Fruit fly (Drosophila melanogaster) whole organism, embryonic: Measurements from ENCODE around the gene wb.

Source experiments
- Abd-B ChIP-seq: fragments of 200-800 bp; sonication (Bioruptor generic); optimal IDR thresholded peaks from 2 replicates; lab custom pipeline; 2018; ENCODE audit warnings: missing biosample characterization, mild to moderate bottlenecking, missing genetic modification characterization, moderate library complexity
- Asciz ChIP-seq: fragments of 200-800 bp; sonication (Bioruptor generic); optimal IDR thresholded peaks from 2 replicates; lab custom pipeline; 2017; ENCODE audit warnings: missing biosample characterization, mild to moderate bottlenecking, missing genetic modification characterization, missing genetic modification reagents
- Atf6 ChIP-seq: fragments of 200-800 bp; sonication (Bioruptor generic); IDR thresholded peaks from 2 replicates; pipeline ENCODE4 v1.3.6; 2022; ENCODE audit warnings: missing biosample characterization, missing genetic modification characterization
- Bgb ChIP-seq: fragments of 200-800 bp; sonication (Bioruptor generic); IDR thresholded peaks from 2 replicates; pipeline ENCODE4 v1.3.6; 2022; ENCODE audit warnings: missing biosample characterization, missing genetic modification characterization; ENCODE audit not compliant: partially characterized antibody
- CG11723 ChIP-seq: fragments of 200-800 bp; sonication (Bioruptor generic); optimal IDR thresholded peaks from 2 replicates; lab custom pipeline; 2017; ENCODE audit warnings: missing biosample characterization, mild to moderate bottlenecking, missing genetic modification characterization
- CG12071 ChIP-seq: fragments of 200-800 bp; sonication (Bioruptor generic); optimal IDR thresholded peaks from 3 replicates; lab custom pipeline; 2018; ENCODE audit warnings: missing biosample characterization, mild to moderate bottlenecking, missing genetic modification characterization
- CG1233 ChIP-seq: fragments of 200-800 bp; sonication (Bioruptor generic); optimal IDR thresholded peaks from 4 replicates; lab custom pipeline; 2018; ENCODE audit warnings: missing biosample characterization, mild to moderate bottlenecking, missing genetic modification characterization
- CG13296 ChIP-seq: fragments of 200-800 bp; sonication (Bioruptor generic); optimal IDR thresholded peaks from 3 replicates; lab custom pipeline; 2018; ENCODE audit warnings: missing biosample characterization, mild to moderate bottlenecking, missing genetic modification characterization
- CG14014 ChIP-seq: fragments of 200-800 bp; sonication (Bioruptor generic); IDR thresholded peaks from 2 replicates; pipeline ENCODE4 v1.3.6; 2022; ENCODE audit warnings: missing biosample characterization, missing genetic modification characterization
- CG14050 ChIP-seq: fragments of 200-800 bp; sonication (Bioruptor generic); IDR thresholded peaks from 3 replicates; pipeline ENCODE4 v1.3.6; 2022; ENCODE audit warnings: missing biosample characterization, missing genetic modification characterization
- CG2120 ChIP-seq: fragments of 200-800 bp; sonication (Bioruptor generic); optimal IDR thresholded peaks from 3 replicates; lab custom pipeline; 2016; ENCODE audit warnings: missing biosample characterization, missing genetic modification characterization
- CG4328 ChIP-seq: fragments of 200-800 bp; sonication (Bioruptor generic); optimal IDR thresholded peaks from 3 replicates; lab custom pipeline; 2017; ENCODE audit warnings: missing biosample characterization, missing genetic modification reagents, missing genetic modification characterization
- CG4707 ChIP-seq: fragments of 200-800 bp; sonication (Bioruptor generic); optimal IDR thresholded peaks from 2 replicates; lab custom pipeline; 2018; ENCODE audit warnings: missing biosample characterization, mild to moderate bottlenecking, missing genetic modification characterization, moderate library complexity
- CG6791 ChIP-seq: fragments of 200-800 bp; sonication (Bioruptor generic); IDR thresholded peaks from 3 replicates; pipeline ENCODE4 v1.3.6; 2022; ENCODE audit warnings: missing biosample characterization, missing genetic modification characterization; ENCODE audit not compliant: partially characterized antibody
- CG8089 ChIP-seq: fragments of 200-800 bp; sonication (Bioruptor generic); optimal IDR thresholded peaks from 3 replicates; lab custom pipeline; 2016; ENCODE audit warnings: missing biosample characterization, missing genetic modification characterization
- CG8765 ChIP-seq: fragments of 200-800 bp; sonication (Bioruptor generic); IDR thresholded peaks from 2 replicates; pipeline ENCODE4 v1.3.6; 2022; ENCODE audit warnings: missing biosample characterization, missing genetic modification characterization
- CG9727 ChIP-seq: fragments of 200-800 bp; sonication (Bioruptor generic); optimal IDR thresholded peaks from 3 replicates; lab custom pipeline; 2017; ENCODE audit warnings: missing biosample characterization, mild to moderate bottlenecking, missing genetic modification characterization
- Camta ChIP-seq: fragments of 200-800 bp; sonication (Bioruptor generic); optimal IDR thresholded peaks from 2 replicates; lab custom pipeline; 2016; ENCODE audit warnings: missing biosample characterization, missing genetic modification characterization
- Chrac-16 ChIP-seq: fragments of 200-800 bp; sonication (Bioruptor generic); optimal IDR thresholded peaks from 3 replicates; lab custom pipeline; 2016; ENCODE audit warnings: missing biosample characterization, missing genetic modification characterization
- Dad ChIP-seq: fragments of 200-800 bp; sonication (Bioruptor generic); optimal IDR thresholded peaks from 3 replicates; lab custom pipeline; 2016; ENCODE audit warnings: missing biosample characterization, missing genetic modification characterization
- Dbx ChIP-seq: fragments of 200-800 bp; sonication (Bioruptor generic); IDR thresholded peaks from 3 replicates; pipeline ENCODE4 v1.3.6; 2022; ENCODE audit warnings: missing biosample characterization, missing genetic modification characterization
- Dip2 ChIP-seq: fragments of 200-800 bp; sonication (Bioruptor generic); IDR thresholded peaks from 2 replicates; pipeline ENCODE4 v1.3.6; 2022; ENCODE audit warnings: missing biosample characterization, missing genetic modification characterization
- Drgx ChIP-seq: fragments of 200-800 bp; sonication (Bioruptor generic); IDR thresholded peaks from 2 replicates; pipeline ENCODE4 v1.3.6; 2022; ENCODE audit warnings: missing biosample characterization, missing genetic modification characterization
- Fer3 ChIP-seq: fragments of 200-800 bp; sonication (Bioruptor generic); optimal IDR thresholded peaks from 2 replicates; lab custom pipeline; 2018; ENCODE audit warnings: missing biosample characterization, mild to moderate bottlenecking, missing genetic modification characterization, moderate library complexity
- Kr ChIP-seq: fragments of 200-800 bp; sonication (Bioruptor generic); optimal IDR thresholded peaks from 2 replicates; lab custom pipeline; 2017; ENCODE audit warnings: missing biosample characterization, mild to moderate bottlenecking, missing genetic modification characterization
- Mad ChIP-seq: fragments of 200-800 bp; sonication (Bioruptor generic); optimal IDR thresholded peaks from 2 replicates; lab custom pipeline; 2016; ENCODE audit warnings: missing biosample characterization, missing genetic modification characterization
- NC2α ChIP-seq: fragments of 200-800 bp; sonication (Bioruptor generic); optimal IDR thresholded peaks from 2 replicates; lab custom pipeline; 2016; ENCODE audit warnings: missing biosample characterization, missing genetic modification characterization
- Nf-YC ChIP-seq: fragments of 200-800 bp; optimal IDR thresholded peaks from 3 replicates; lab custom pipeline; 2019; ENCODE audit warnings: missing biosample characterization, mild to moderate bottlenecking, missing genetic modification characterization, moderate library complexity
- Optix ChIP-seq: fragments of 200-800 bp; sonication (Bioruptor generic); IDR thresholded peaks from 3 replicates; pipeline ENCODE4 v1.3.6; 2022; ENCODE audit warnings: missing biosample characterization, missing genetic modification characterization
- Spps ChIP-seq: fragments of 200-800 bp; sonication (Bioruptor generic); optimal IDR thresholded peaks from 2 replicates; lab custom pipeline; 2018; ENCODE audit warnings: missing biosample characterization, mild to moderate bottlenecking, missing genetic modification characterization
- amos ChIP-seq: fragments of 200-800 bp; sonication (Bioruptor generic); IDR thresholded peaks from 2 replicates; pipeline ENCODE4 v1.3.6; 2022; ENCODE audit warnings: missing biosample characterization, missing genetic modification characterization; ENCODE audit not compliant: partially characterized antibody
- caup ChIP-seq: fragments of 200-800 bp; sonication (Bioruptor generic); optimal IDR thresholded peaks from 3 replicates; lab custom pipeline; 2017; ENCODE audit warnings: missing biosample characterization, mild to moderate bottlenecking, missing genetic modification characterization, moderate library complexity; ENCODE audit not compliant: severe bottlenecking
- dimm ChIP-seq: fragments of 200-800 bp; sonication (Bioruptor generic); IDR thresholded peaks from 2 replicates; pipeline ENCODE4 v1.3.6; 2022; ENCODE audit warnings: missing biosample characterization, missing genetic modification characterization
- dmrt99B ChIP-seq: fragments of 200-800 bp; sonication (Bioruptor generic); optimal IDR thresholded peaks from 2 replicates; lab custom pipeline; 2018; ENCODE audit warnings: missing biosample characterization, mild to moderate bottlenecking, missing genetic modification characterization, moderate library complexity
- fd3F ChIP-seq: fragments of 200-800 bp; sonication (Bioruptor generic); optimal IDR thresholded peaks from 2 replicates; lab custom pipeline; 2018; ENCODE audit warnings: missing biosample characterization, mild to moderate bottlenecking, missing genetic modification characterization, moderate library complexity
- gcm ChIP-seq: fragments of 200-800 bp; sonication (Bioruptor generic); optimal IDR thresholded peaks from 2 replicates; lab custom pipeline; 2019; ENCODE audit warnings: missing biosample characterization, mild to moderate bottlenecking, missing genetic modification characterization, moderate library complexity
- gem ChIP-seq: fragments of 200-800 bp; sonication (Bioruptor generic); optimal IDR thresholded peaks from 2 replicates; lab custom pipeline; 2019; ENCODE audit warnings: missing biosample characterization, mild to moderate bottlenecking, missing genetic modification characterization, moderate library complexity
- jigr1 ChIP-seq: fragments of 200-800 bp; sonication (Bioruptor generic); IDR thresholded peaks from 3 replicates; pipeline ENCODE4 v1.3.6; 2022; ENCODE audit warnings: missing biosample characterization, missing genetic modification characterization
- klu ChIP-seq: fragments of 200-800 bp; sonication (Bioruptor generic); IDR thresholded peaks from 2 replicates; pipeline ENCODE4 v1.3.6; 2022; ENCODE audit warnings: missing biosample characterization, missing genetic modification characterization
- lov ChIP-seq, 2 experiments: fragments of 200-800 bp in 1 of 2; fragments of >200 bp in 1 of 2; sonication (Bioruptor generic) in 1 of 2; IDR thresholded peaks in 1 of 2; optimal IDR thresholded peaks in 1 of 2; 2 replicates in 1 of 2; 3 replicates in 1 of 2; pipeline versions ENCODE4 v1.3.6 to Lab custom; 2017 to 2022; ENCODE audit warnings: missing biosample characterization in 1 of 2, missing genetic modification characterization in 1 of 2
- nau ChIP-seq: fragments of 200-800 bp; sonication (Bioruptor generic); optimal IDR thresholded peaks from 3 replicates; lab custom pipeline; 2017; ENCODE audit warnings: missing biosample characterization, mild to moderate bottlenecking, missing genetic modification characterization, missing genetic modification reagents
- nerfin-2 ChIP-seq: fragments of 200-800 bp; sonication (Bioruptor generic); IDR thresholded peaks from 2 replicates; pipeline ENCODE4 v1.3.6; 2022; ENCODE audit warnings: missing biosample characterization, missing genetic modification characterization; ENCODE audit not compliant: partially characterized antibody
- p53 ChIP-seq: fragments of 200-800 bp; sonication (Bioruptor generic); optimal IDR thresholded peaks from 2 replicates; lab custom pipeline; 2016; ENCODE audit warnings: missing biosample characterization, missing genetic modification characterization
- peb ChIP-seq: fragments of 200-800 bp; sonication (Bioruptor generic); IDR thresholded peaks from 2 replicates; pipeline ENCODE4 v1.3.6; 2022; ENCODE audit warnings: missing biosample characterization, missing genetic modification characterization
- slou ChIP-seq: fragments of 200-800 bp; sonication (Bioruptor generic); optimal IDR thresholded peaks from 3 replicates; lab custom pipeline; 2016; ENCODE audit warnings: missing biosample characterization, missing genetic modification characterization
- slp2 ChIP-seq: fragments of 200-800 bp; sonication (Bioruptor generic); optimal IDR thresholded peaks from 2 replicates; lab custom pipeline; 2016; ENCODE audit warnings: missing biosample characterization, missing genetic modification characterization
- so ChIP-seq: fragments of 200-800 bp; sonication (Bioruptor generic); IDR thresholded peaks from 3 replicates; pipeline ENCODE4 v1.3.6; 2022; ENCODE audit warnings: missing biosample characterization, missing genetic modification characterization
- z ChIP-seq: fragments of 200-800 bp; sonication (Bioruptor generic); IDR thresholded peaks from 3 replicates; pipeline ENCODE4 v1.3.6; 2022; ENCODE audit warnings: missing biosample characterization, missing genetic modification characterization

wb gene

DNA sequence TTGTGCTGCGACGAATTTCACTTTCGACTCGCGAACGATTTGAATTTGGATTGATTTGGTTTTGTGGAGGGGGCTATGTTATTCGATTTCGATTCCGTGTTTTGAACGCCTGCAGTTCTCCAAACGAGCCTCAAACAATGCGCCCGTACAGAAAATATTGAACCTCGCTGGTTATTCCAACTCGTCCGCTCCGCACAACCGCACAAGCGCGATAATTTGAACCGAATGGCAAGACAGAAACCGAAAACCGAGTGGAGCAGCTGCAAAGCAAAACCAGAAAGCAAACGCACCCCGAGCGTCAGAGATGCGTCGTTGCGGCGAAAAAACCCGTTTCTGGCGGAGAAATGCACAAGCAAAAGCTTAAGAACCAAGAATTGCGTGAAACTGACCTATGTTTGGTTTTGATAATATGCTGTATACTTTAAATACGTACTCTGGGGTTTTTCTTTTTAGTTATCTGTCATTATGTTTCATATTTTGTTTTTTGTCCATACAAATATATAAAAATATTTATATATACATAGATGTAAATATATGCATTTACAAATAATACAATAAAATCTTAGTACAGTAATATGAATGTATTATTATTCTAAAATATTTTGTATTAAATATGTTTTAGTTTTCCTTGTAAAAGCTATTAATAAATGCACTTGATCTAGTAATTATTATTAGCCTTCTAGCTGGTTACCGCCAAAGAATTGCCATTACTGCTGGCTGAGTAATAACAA lies 28.8 kb upstream of the wb start, which contains the start of gene Dyrk2 (continued):
- TF ChIP-seq Abd-B (GFP tag; lab: Kevin White, UChicago) (peak; percentile 38), gem (tag; lab: Kevin White, UChicago) (peak; percentile 69), z (GFP tag; lab: Robert Waterston, UW) (peak; percentile 81), CG2120 (GFP tag; lab: Kevin White, UChicago) (peak; percentile 36), CG4707 (GFP tag; lab: Kevin White, UChicago) (peak; percentile 30), lov (optimal IDR thresholded peaks at IDR 0.05; lab: Kevin White, UChicago) (no peak), lov (GFP tag; IDR thresholded peaks at IDR 0.05; lab: Robert Waterston, UW) (0 out of 3 replicates have a peak, but pooled peaks have one; percentile 58), CG12071 (GFP tag; lab: Kevin White, UChicago) (peak; percentile 56), nerfin-2 (GFP tag; lab: Robert Waterston, UW) (peak; percentile 35; the same call in 1 of the 2 replicates), caup (peak; percentile 48), klu (GFP tag; lab: Robert Waterston, UW) (no peak), Nf-YC (tag; lab: Kevin White, UChicago) (peak; percentile 70), Dad (GFP tag; lab: Kevin White, UChicago) (peak; percentile 10), CG8089 (GFP tag; lab: Kevin White, UChicago) (no peak), Fer3 (tag; lab: Kevin White, UChicago) (peak; percentile 37), Dbx (GFP tag; lab: Robert Waterston, UW) (peak; percentile 54; the same call in 1 of the 3 replicates), NC2α (GFP tag; lab: Kevin White, UChicago) (no peak), Asciz (GFP tag; lab: Kevin White, UChicago) (peak; percentile 17), slp2 (GFP tag; lab: Kevin White, UChicago) (peak; percentile 6), slou (GFP tag; lab: Kevin White, UChicago) (no peak), dimm (GFP tag; lab: Robert Waterston, UW) (no peak), so (GFP tag; lab: Robert Waterston, UW) (peak; percentile 77; the same call in 2 of the 3 replicates), jigr1 (GFP tag; lab: Robert Waterston, UW) (no peak), fd3F (peak; percentile 21), CG6791 (GFP tag; lab: Robert Waterston, UW) (peak; percentile 70; the same call in 2 of the 3 replicates), CG11723 (GFP tag; lab: Kevin White, UChicago) (no peak), CG8765 (GFP tag; lab: Robert Waterston, UW) (peak; percentile 58; the same call in 1 of the 2 replicates), Spps (tag; lab: Kevin White, UChicago) (no peak), gcm (GFP tag; lab: Kevin White, UChicago) (peak; percentile 59), Camta (GFP tag; lab: Kevin White, UChicago) (no peak), Optix (GFP tag; lab: Robert Waterston, UW) (no peak; the same call in 2 of the 3 replicates), Chrac-16 (GFP tag; lab: Kevin White, UChicago) (peak; percentile 5), Mad (peak; percentile 54), peb (GFP tag; lab: Robert Waterston, UW) (no peak), Dip2 (no peak), CG9727 (GFP tag; lab: Kevin White, UChicago) (peak; percentile 53), Drgx (GFP tag; lab: Robert Waterston, UW) (peak; percentile 51), p53 (GFP tag; lab: Kevin White, UChicago) (no peak), Kr (GFP tag; lab: Kevin White, UChicago) (peak; percentile 47), CG13296 (GFP tag; lab: Kevin White, UChicago) (peak; percentile 13), Bgb (peak; percentile 78; the same call in 1 of the 2 replicates), amos (peak; percentile 57; the same call in 1 of the 2 replicates), CG14014 (GFP tag; lab: Robert Waterston, UW) (0 out of 2 replicates have a peak, but pooled peaks have one; percentile 51), dmrt99B (tag; lab: Kevin White, UChicago) (peak; percentile 49), CG1233 (peak; percentile 35), Atf6 (GFP tag; lab: Robert Waterston, UW) (peak; percentile 50), nau (GFP tag; lab: Kevin White, UChicago) (peak; percentile 47), CG4328 (GFP tag; lab: Kevin White, UChicago) (peak; percentile 42), CG14050 (GFP tag; lab: Robert Waterston, UW) (peak; percentile 28; the same call in 1 of the 3 replicates)
